Worm (Caenorhabditis elegans) whole organism, L3 larva: ENCODE data around the gene cnc-10.

Source experiments
- aly-2 ChIP-seq: fragments of 150-350 bp; optimal IDR thresholded peaks from 2 replicates; lab custom pipeline; 2014; ENCODE audit warnings: missing biosample characterization, missing genetic modification characterization
- ama-1 ChIP-seq: fragments of 150-350 bp; optimal IDR thresholded peaks from 2 replicates; lab custom pipeline; 2018
- elt-1 ChIP-seq: fragments of 150-350 bp; optimal IDR thresholded peaks from 2 replicates; lab custom pipeline; 2014; ENCODE audit warnings: missing biosample characterization, missing genetic modification characterization
- mdl-1 ChIP-seq: fragments of 150-350 bp; optimal IDR thresholded peaks from 2 replicates; lab custom pipeline; 2014; ENCODE audit warnings: missing biosample characterization, missing genetic modification characterization
- nhr-237 ChIP-seq: fragments of 150-350 bp; optimal IDR thresholded peaks from 2 replicates; lab custom pipeline; 2014; ENCODE audit warnings: missing biosample characterization, missing genetic modification characterization

DNA sequence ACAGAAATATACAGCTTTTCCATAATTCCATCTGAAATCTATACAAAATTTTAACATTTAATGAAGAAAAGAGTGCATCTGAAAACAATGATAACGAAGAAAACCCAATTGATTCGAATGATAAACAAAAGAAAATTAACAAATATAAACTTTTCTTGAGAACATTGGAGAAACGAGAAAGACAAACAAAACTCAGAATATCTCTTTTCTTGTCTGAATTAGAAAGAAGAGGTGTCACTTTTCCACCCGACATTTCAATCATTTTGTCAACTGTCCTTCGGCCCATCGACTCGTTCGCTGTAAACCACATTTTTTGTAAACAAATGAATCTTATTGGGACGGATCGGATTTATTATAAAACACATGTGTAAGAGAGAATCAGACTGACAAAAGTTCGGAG, 43.0 kb downstream of the cnc-10 start, which contains the start of gene bgal-1:
- TF ChIP-seq nhr-237 (tag; lab: Kevin White, UChicago): no peak
- TF ChIP-seq elt-1 (tag; lab: Kevin White, UChicago): no peak
- peak; percentile 69 for TF ChIP-seq ama-1 (lab: Kevin White, UChicago)
- no peak for TF ChIP-seq aly-2
- no peak for TF ChIP-seq mdl-1 (tag; lab: Kevin White, UChicago)
